Fruit fly (Drosophila melanogaster): ENCODE results near the gene TrpRS-m.

The TrpRS-m gene

DNA sequence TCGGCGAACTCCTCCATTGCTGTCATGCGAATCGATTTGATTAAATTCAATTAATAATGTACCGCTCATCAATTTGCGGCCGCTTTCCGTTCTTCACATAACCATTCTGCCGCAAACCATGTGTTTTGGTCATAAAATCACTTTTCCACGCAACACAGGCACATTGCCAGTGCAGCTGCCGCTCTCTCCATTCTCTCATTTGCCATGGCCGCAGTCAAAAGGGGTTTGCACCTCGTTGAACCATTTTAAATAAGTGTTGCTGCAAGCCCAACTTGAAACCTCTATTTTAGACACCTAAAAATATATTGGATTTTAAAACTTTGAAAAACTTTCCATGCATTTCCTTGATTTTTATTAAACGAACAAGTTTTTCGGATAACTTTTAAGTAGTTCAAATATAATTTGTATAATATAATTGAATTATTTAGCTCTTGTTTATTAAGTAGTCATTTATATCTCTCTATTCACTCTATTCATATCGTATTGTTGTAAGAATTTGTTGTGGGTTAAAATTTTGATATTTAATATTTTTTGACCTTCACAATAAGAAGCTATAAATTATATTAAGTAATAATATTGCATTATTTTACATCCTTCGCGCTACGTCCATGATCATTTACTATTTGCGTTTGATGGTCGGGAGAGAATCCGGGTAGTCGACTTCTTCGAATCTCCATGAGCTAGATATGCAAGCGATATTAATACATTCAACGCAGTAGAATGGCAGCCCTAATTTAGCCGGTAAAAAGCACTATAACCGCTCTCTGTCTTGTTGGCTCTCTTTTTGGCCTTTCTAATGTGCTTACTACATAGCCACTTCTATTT is 7.3 kb downstream of the TrpRS-m start, which contains the start of gene CG5535 (continued):
- TF ChIP-seq gcm (GFP tag; optimal IDR thresholded peaks at IDR 0.05): peak; percentile 68
- TF ChIP-seq CG17361 (GFP tag; IDR thresholded peaks at IDR 0.05): peak; percentile 99
- peak; percentile 17 for TF ChIP-seq nom (GFP tag; optimal IDR thresholded peaks at IDR 0.05)
- TF ChIP-seq CG4617 (GFP tag; optimal IDR thresholded peaks at IDR 0.05; ENCODE audit: borderline replicate concordance): peak; percentile 7
- TF ChIP-seq kay (GFP tag; optimal IDR thresholded peaks at IDR 0.05): peak; percentile 37
- peak; percentile 61 for TF ChIP-seq zfh2 (GFP tag; optimal IDR thresholded peaks at IDR 0.05)
- peak; percentile 88 for TF ChIP-seq CG10209 (GFP tag; optimal IDR thresholded peaks at IDR 0.05)
- peak; percentile 87 for TF ChIP-seq ken (GFP tag; IDR thresholded peaks at IDR 0.05)
- peak; percentile 67 for TF ChIP-seq onecut (GFP tag; IDR thresholded peaks at IDR 0.05)
- TF ChIP-seq HLH4C (GFP tag; IDR thresholded peaks at IDR 0.05; ENCODE audit: partially characterized antibody): no peak
- peak; percentile 52; the same call in 1 of the 3 replicates for TF ChIP-seq CG6791 (GFP tag; IDR thresholded peaks at IDR 0.05; ENCODE audit: partially characterized antibody)
- peak; percentile 48 for TF ChIP-seq ranshi (GFP tag; IDR thresholded peaks at IDR 0.05)
- peak; percentile 47 for TF ChIP-seq CG8944 (GFP tag; optimal IDR thresholded peaks at IDR 0.05)
- peak; percentile 69 for TF ChIP-seq dysf (GFP tag; IDR thresholded peaks at IDR 0.05)
- TF ChIP-seq CG13424 (tag; optimal IDR thresholded peaks at IDR 0.05): peak; percentile 91
- no peak for TF ChIP-seq Sin3A (optimal IDR thresholded peaks at IDR 0.05)
- no peak for TF ChIP-seq Kr (GFP tag; optimal IDR thresholded peaks at IDR 0.05)
- TF ChIP-seq tin (GFP tag; optimal IDR thresholded peaks at IDR 0.05): peak; percentile 69
- peak; percentile 9 for TF ChIP-seq trem (tag; optimal IDR thresholded peaks at IDR 0.05)
- TF ChIP-seq bcd (GFP tag; optimal IDR thresholded peaks at IDR 0.05): peak; percentile 88
- TF ChIP-seq CG8388 (GFP tag; optimal IDR thresholded peaks at IDR 0.05): peak; percentile 81
- peak; percentile 7 for TF ChIP-seq gsb (GFP tag; IDR thresholded peaks at IDR 0.05)
- TF ChIP-seq chm (GFP tag; IDR thresholded peaks at IDR 0.05): peak; percentile 79
- TF ChIP-seq CG32767 (GFP tag; IDR thresholded peaks at IDR 0.05): 0 out of 2 replicates have a peak, but pooled peaks have one; percentile 15
- peak; percentile 49 for TF ChIP-seq Taf1 (GFP tag; IDR thresholded peaks at IDR 0.05)
- peak; percentile 74 for TF ChIP-seq Xbp1 (GFP tag; optimal IDR thresholded peaks at IDR 0.05)
- TF ChIP-seq CG7556 (GFP tag; optimal IDR thresholded peaks at IDR 0.05): peak; percentile 97
- peak; percentile 0 for TF ChIP-seq B-H2 (GFP tag; optimal IDR thresholded peaks at IDR 0.05)
- TF ChIP-seq lab (GFP tag; optimal IDR thresholded peaks at IDR 0.05): peak; percentile 80
- peak; percentile 53; the same call in 2 of the 3 replicates for TF ChIP-seq ase (GFP tag; IDR thresholded peaks at IDR 0.05)
- peak; percentile 75 for TF ChIP-seq Hand (GFP tag; optimal IDR thresholded peaks at IDR 0.05)
- peak; percentile 82 for TF ChIP-seq org-1 (GFP tag; optimal IDR thresholded peaks at IDR 0.05)
- no peak for TF ChIP-seq CG3065 (GFP tag; optimal IDR thresholded peaks at IDR 0.05)
- peak; percentile 89 for TF ChIP-seq CG31441 (GFP tag; IDR thresholded peaks at IDR 0.05)
- peak; percentile 17 for TF ChIP-seq Dip3 (GFP tag; optimal IDR thresholded peaks at IDR 0.05)
- TF ChIP-seq usp (GFP tag; optimal IDR thresholded peaks at IDR 0.05): no peak
- TF ChIP-seq vfl (GFP tag; optimal IDR thresholded peaks at IDR 0.05): no peak
- TF ChIP-seq Aef1 (GFP tag; IDR thresholded peaks at IDR 0.05): peak; percentile 44
- peak; percentile 22; the same call in 1 of the 2 replicates for TF ChIP-seq Awh (GFP tag; IDR thresholded peaks at IDR 0.05)
- TF ChIP-seq Fer3 (tag; optimal IDR thresholded peaks at IDR 0.05): peak; percentile 48
- peak; percentile 68; the same call in 1 of the 2 replicates for TF ChIP-seq aop (GFP tag; IDR thresholded peaks at IDR 0.05)
- no peak for TF ChIP-seq D (optimal IDR thresholded peaks at IDR 0.05)
- peak; percentile 80 for TF ChIP-seq D (GFP tag; optimal IDR thresholded peaks at IDR 0.05)
- peak; percentile 63 for TF ChIP-seq ewg (GFP tag; optimal IDR thresholded peaks at IDR 0.05)
- TF ChIP-seq CG1024 (GFP tag; IDR thresholded peaks at IDR 0.05): peak; percentile 64; the same call in 1 of the 2 replicates
- peak; percentile 83 for TF ChIP-seq az2 (GFP tag; optimal IDR thresholded peaks at IDR 0.05)
- peak; percentile 59 for TF ChIP-seq CG17359 (tag; optimal IDR thresholded peaks at IDR 0.05)
- TF ChIP-seq H2.0 (GFP tag; IDR thresholded peaks at IDR 0.05): peak; percentile 63
- peak; percentile 54 for TF ChIP-seq ttk (GFP tag; IDR thresholded peaks at IDR 0.05)
- peak; percentile 24 for TF ChIP-seq fd102C (GFP tag; optimal IDR thresholded peaks at IDR 0.05)
